Fruit fly (Drosophila melanogaster) whole organism, embryonic: ENCODE data around the gene CG42823.

Experiments used
- Atf-2 ChIP-seq: fragments of 200-800 bp; sonication (Bioruptor generic); optimal IDR thresholded peaks from 2 replicates; lab custom pipeline; 2016; ENCODE audit warnings: missing biosample characterization, missing genetic modification characterization
- Atf3 ChIP-seq: fragments of 200-800 bp; sonication (Bioruptor generic); optimal IDR thresholded peaks from 3 replicates; lab custom pipeline; 2016; ENCODE audit warnings: missing biosample characterization, missing genetic modification characterization
- CG1024 ChIP-seq: fragments of 200-800 bp; sonication (Bioruptor generic); IDR thresholded peaks from 2 replicates; pipeline ENCODE4 v1.3.6; 2022; ENCODE audit warnings: missing biosample characterization, missing genetic modification characterization
- CG10543 ChIP-seq: fragments of 200-800 bp; sonication (Bioruptor generic); optimal IDR thresholded peaks from 3 replicates; lab custom pipeline; 2017; ENCODE audit warnings: missing biosample characterization, mild to moderate bottlenecking, missing genetic modification characterization, moderate library complexity
- CG12155 ChIP-seq: fragments of 200-800 bp; sonication (Bioruptor generic); optimal IDR thresholded peaks from 3 replicates; lab custom pipeline; 2016; ENCODE audit warnings: missing biosample characterization, missing genetic modification characterization
- CG14667 ChIP-seq: fragments of 200-800 bp; sonication (Bioruptor generic); IDR thresholded peaks from 2 replicates; pipeline ENCODE4 v1.3.6; 2022; ENCODE audit warnings: missing biosample characterization, missing genetic modification characterization
- CG33557 ChIP-seq: fragments of 200-800 bp; sonication (Bioruptor generic); optimal IDR thresholded peaks from 2 replicates; lab custom pipeline; 2019; ENCODE audit warnings: missing biosample characterization, mild to moderate bottlenecking, missing genetic modification characterization, moderate library complexity
- CG4730 ChIP-seq: fragments of 200-800 bp; sonication (Bioruptor generic); IDR thresholded peaks from 2 replicates; pipeline ENCODE4 v1.3.6; 2022; ENCODE audit warnings: missing biosample characterization, missing genetic modification characterization
- CG5245 ChIP-seq: fragments of 200-800 bp; sonication (Bioruptor generic); optimal IDR thresholded peaks from 3 replicates; lab custom pipeline; 2016; ENCODE audit warnings: missing biosample characterization, missing genetic modification characterization
- CG6791 ChIP-seq: fragments of 200-800 bp; sonication (Bioruptor generic); IDR thresholded peaks from 3 replicates; pipeline ENCODE4 v1.3.6; 2022; ENCODE audit warnings: missing biosample characterization, missing genetic modification characterization; ENCODE audit not compliant: partially characterized antibody
- CTCF ChIP-seq: fragments of 200-800 bp; sonication (Bioruptor generic); optimal IDR thresholded peaks from 2 replicates; lab custom pipeline; 2017; ENCODE audit warnings: missing biosample characterization, mild to moderate bottlenecking, missing genetic modification characterization, moderate library complexity
- Camta ChIP-seq: fragments of 200-800 bp; sonication (Bioruptor generic); optimal IDR thresholded peaks from 2 replicates; lab custom pipeline; 2016; ENCODE audit warnings: missing biosample characterization, missing genetic modification characterization
- Dad ChIP-seq: fragments of 200-800 bp; sonication (Bioruptor generic); optimal IDR thresholded peaks from 3 replicates; lab custom pipeline; 2016; ENCODE audit warnings: missing biosample characterization, missing genetic modification characterization
- Dbx ChIP-seq: fragments of 200-800 bp; sonication (Bioruptor generic); IDR thresholded peaks from 3 replicates; pipeline ENCODE4 v1.3.6; 2022; ENCODE audit warnings: missing biosample characterization, missing genetic modification characterization
- Dek ChIP-seq: fragments of 200-800 bp; sonication (Bioruptor generic); optimal IDR thresholded peaks from 3 replicates; lab custom pipeline; 2019; ENCODE audit warnings: missing biosample characterization, mild to moderate bottlenecking, missing genetic modification characterization, moderate library complexity
- Ets65A ChIP-seq: fragments of 200-800 bp; sonication (Bioruptor generic); peaks from one replicate; lab custom pipeline; 2016; ENCODE audit warnings: missing biosample characterization, missing genetic modification characterization
- HLH3B ChIP-seq: fragments of 200-800 bp; sonication (Bioruptor generic); IDR thresholded peaks from 2 replicates; pipeline ENCODE4 v1.3.6; 2022; ENCODE audit warnings: missing biosample characterization, missing genetic modification characterization
- Hand ChIP-seq: fragments of 200-800 bp; sonication (Bioruptor generic); optimal IDR thresholded peaks from 2 replicates; lab custom pipeline; 2017; ENCODE audit warnings: mild to moderate bottlenecking, missing biosample characterization, missing genetic modification reagents, missing genetic modification characterization
- HmgZ ChIP-seq: fragments of 200-800 bp; sonication (Bioruptor generic); optimal IDR thresholded peaks from 2 replicates; lab custom pipeline; 2018; ENCODE audit warnings: missing biosample characterization, mild to moderate bottlenecking, missing genetic modification characterization
- MBD-R2 ChIP-seq: fragments of 200-800 bp; sonication (Bioruptor generic); IDR thresholded peaks from 2 replicates; pipeline ENCODE4 v1.3.6; 2022; ENCODE audit warnings: missing biosample characterization, missing genetic modification characterization
- Max ChIP-seq: fragments of 200-800 bp; sonication (Bioruptor generic); optimal IDR thresholded peaks from 2 replicates; lab custom pipeline; 2016; ENCODE audit warnings: missing biosample characterization, mild to moderate bottlenecking, missing genetic modification characterization
- NC2α ChIP-seq: fragments of 200-800 bp; sonication (Bioruptor generic); optimal IDR thresholded peaks from 2 replicates; lab custom pipeline; 2016; ENCODE audit warnings: missing biosample characterization, missing genetic modification characterization
- Optix ChIP-seq: fragments of 200-800 bp; sonication (Bioruptor generic); IDR thresholded peaks from 3 replicates; pipeline ENCODE4 v1.3.6; 2022; ENCODE audit warnings: missing biosample characterization, missing genetic modification characterization
- Ptx1 ChIP-seq: fragments of 200-800 bp; sonication (Bioruptor generic); IDR thresholded peaks from 2 replicates; pipeline ENCODE4 v1.3.6; 2022; ENCODE audit warnings: missing biosample characterization, missing genetic modification characterization
- Sox102F ChIP-seq: fragments of 200-800 bp; sonication (Bioruptor generic); optimal IDR thresholded peaks from 2 replicates; lab custom pipeline; 2018; ENCODE audit warnings: missing biosample characterization, mild to moderate bottlenecking, missing genetic modification characterization, moderate library complexity
- Trl ChIP-seq, 3 experiments: fragments of >200 bp in 2 of 3; fragments of 200-800 bp in 1 of 3; sonication (Bioruptor generic) in 1 of 3; optimal IDR thresholded peaks; 2 replicates in 1 of 3; 3 replicates in 2 of 3; lab custom pipeline; 2016 to 2017; ENCODE audit warnings: missing biosample characterization in 1 of 3, missing genetic modification characterization in 1 of 3
- abd-A ChIP-seq: fragments of 200-800 bp; sonication (Bioruptor generic); optimal IDR thresholded peaks from 3 replicates; lab custom pipeline; 2019; ENCODE audit warnings: missing biosample characterization, mild to moderate bottlenecking, missing genetic modification characterization, moderate library complexity
- ara ChIP-seq: fragments of 200-800 bp; sonication (Bioruptor generic); IDR thresholded peaks from 2 replicates; pipeline ENCODE4 v1.3.6; 2022; ENCODE audit warnings: missing biosample characterization, missing genetic modification characterization
- ase ChIP-seq: fragments of 200-800 bp; sonication (Bioruptor generic); IDR thresholded peaks from 3 replicates; pipeline ENCODE4 v1.3.6; 2022; ENCODE audit warnings: missing biosample characterization, missing genetic modification characterization
- az2 ChIP-seq: fragments of 200-800 bp; sonication (Bioruptor generic); optimal IDR thresholded peaks from 3 replicates; lab custom pipeline; 2016; ENCODE audit warnings: missing biosample characterization, missing genetic modification characterization
- bbx ChIP-seq: fragments of 200-800 bp; sonication (Bioruptor generic); IDR thresholded peaks from 2 replicates; pipeline ENCODE4 v1.3.6; 2022; ENCODE audit warnings: missing biosample characterization, missing genetic modification characterization; ENCODE audit not compliant: partially characterized antibody
- ci ChIP-seq: fragments of 200-800 bp; sonication (Bioruptor generic); IDR thresholded peaks from 3 replicates; pipeline ENCODE4 v1.3.6; 2022; ENCODE audit warnings: missing biosample characterization, missing genetic modification characterization
- croc ChIP-seq: fragments of 200-800 bp; sonication (Bioruptor generic); conservative IDR thresholded peaks from 3 replicates; pipeline ENCODE4 v1.3.6; 2022; ENCODE audit warnings: missing biosample characterization, missing genetic modification characterization
- dmrt99B ChIP-seq: fragments of 200-800 bp; sonication (Bioruptor generic); optimal IDR thresholded peaks from 2 replicates; lab custom pipeline; 2018; ENCODE audit warnings: missing biosample characterization, mild to moderate bottlenecking, missing genetic modification characterization, moderate library complexity
- ewg ChIP-seq: fragments of 200-800 bp; sonication (Bioruptor generic); optimal IDR thresholded peaks from 3 replicates; lab custom pipeline; 2017; ENCODE audit warnings: mild to moderate bottlenecking, missing biosample characterization, missing genetic modification reagents, missing genetic modification characterization
- fd96Cb ChIP-seq: fragments of 200-800 bp; sonication (Bioruptor generic); optimal IDR thresholded peaks from 2 replicates; lab custom pipeline; 2018; ENCODE audit warnings: missing biosample characterization, mild to moderate bottlenecking, missing genetic modification characterization, moderate library complexity
- fru ChIP-seq: fragments of >200 bp; optimal IDR thresholded peaks from 2 replicates; lab custom pipeline; 2017
- gcm ChIP-seq: fragments of 200-800 bp; sonication (Bioruptor generic); optimal IDR thresholded peaks from 2 replicates; lab custom pipeline; 2019; ENCODE audit warnings: missing biosample characterization, mild to moderate bottlenecking, missing genetic modification characterization, moderate library complexity
- h ChIP-seq: fragments of >200 bp; optimal IDR thresholded peaks from 2 replicates; lab custom pipeline; 2017
- hb ChIP-seq: fragments of 200-800 bp; sonication (Bioruptor generic); IDR thresholded peaks from 3 replicates; pipeline ENCODE4 v1.3.6; 2022; ENCODE audit warnings: missing biosample characterization, missing genetic modification characterization; ENCODE audit not compliant: partially characterized antibody
- jumu ChIP-seq: fragments of 200-800 bp; sonication (Bioruptor generic); optimal IDR thresholded peaks from 3 replicates; lab custom pipeline; 2016; ENCODE audit warnings: missing biosample characterization, missing genetic modification characterization
- kay ChIP-seq: fragments of 200-800 bp; sonication (Bioruptor generic); optimal IDR thresholded peaks from 2 replicates; lab custom pipeline; 2016; ENCODE audit warnings: missing biosample characterization, missing genetic modification characterization
- lmd ChIP-seq: fragments of 200-800 bp; sonication (Bioruptor generic); IDR thresholded peaks from 2 replicates; pipeline ENCODE4 v1.3.6; 2022; ENCODE audit warnings: missing biosample characterization, missing genetic modification characterization
- nau ChIP-seq: fragments of 200-800 bp; sonication (Bioruptor generic); optimal IDR thresholded peaks from 3 replicates; lab custom pipeline; 2017; ENCODE audit warnings: missing biosample characterization, mild to moderate bottlenecking, missing genetic modification characterization, missing genetic modification reagents
- otp ChIP-seq: fragments of 200-800 bp; sonication (Bioruptor generic); IDR thresholded peaks from 3 replicates; pipeline ENCODE4, ENCODE4 v1.3.6; 2022; ENCODE audit warnings: missing biosample characterization, missing genetic modification characterization
- ranshi ChIP-seq: fragments of 200-800 bp; sonication (Bioruptor generic); IDR thresholded peaks from 2 replicates; pipeline ENCODE4 v1.3.6; 2022; ENCODE audit warnings: missing biosample characterization, missing genetic modification characterization
- schlank ChIP-seq: fragments of 200-800 bp; sonication (Bioruptor generic); optimal IDR thresholded peaks from 2 replicates; lab custom pipeline; 2018; ENCODE audit warnings: missing biosample characterization, mild to moderate bottlenecking, missing genetic modification characterization
- seq ChIP-seq: fragments of 200-800 bp; sonication (Bioruptor generic); IDR thresholded peaks from 2 replicates; pipeline ENCODE4 v1.3.6; 2022; ENCODE audit warnings: missing biosample characterization, missing genetic modification characterization
- shn ChIP-seq: fragments of 200-800 bp; sonication (Bioruptor generic); optimal IDR thresholded peaks from 3 replicates; lab custom pipeline; 2016; ENCODE audit warnings: missing biosample characterization, missing genetic modification characterization
- unpg ChIP-seq: fragments of 200-800 bp; sonication (Bioruptor generic); optimal IDR thresholded peaks from 3 replicates; lab custom pipeline; 2018; ENCODE audit warnings: missing biosample characterization, mild to moderate bottlenecking, missing genetic modification characterization, moderate library complexity
- vfl ChIP-seq: fragments of 200-800 bp; sonication (Bioruptor generic); optimal IDR thresholded peaks from 2 replicates; lab custom pipeline; 2016; ENCODE audit warnings: missing biosample characterization, missing genetic modification characterization
- zen ChIP-seq: fragments of 200-800 bp; sonication (Bioruptor generic); optimal IDR thresholded peaks from 3 replicates; lab custom pipeline; 2018; ENCODE audit warnings: missing biosample characterization, mild to moderate bottlenecking, missing genetic modification characterization, moderate library complexity

CG42823 gene

DNA sequence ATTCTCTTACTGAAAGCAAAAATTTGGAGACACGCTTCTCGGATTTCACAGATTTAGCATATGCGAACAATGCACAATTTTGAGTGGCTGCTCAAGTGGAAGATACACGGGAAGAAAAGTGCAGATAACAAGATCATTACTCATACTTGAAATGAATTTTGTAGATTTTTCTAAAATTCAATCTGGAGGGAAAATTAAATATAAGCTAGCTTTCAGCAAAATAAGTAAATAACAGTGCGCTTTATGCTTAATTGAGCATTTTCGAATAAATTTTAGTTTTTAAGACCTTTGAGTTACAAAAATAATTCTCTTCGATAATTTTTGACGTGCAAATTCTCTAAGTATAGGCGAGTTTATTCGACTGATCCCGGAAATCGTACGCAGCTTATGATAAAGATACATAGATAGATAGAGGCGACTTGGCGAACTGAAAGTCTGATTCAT lies 4.2 kb downstream of the CG42823 start (continued):
- peak; percentile 51 for TF ChIP-seq zen (tag; lab: Kevin White, UChicago)
- TF ChIP-seq NC2α: no peak
- TF ChIP-seq Atf3 (GFP tag; lab: Kevin White, UChicago): no peak
- no peak for TF ChIP-seq ase (GFP tag; lab: Robert Waterston, UW)
- TF ChIP-seq seq (GFP tag; lab: Robert Waterston, UW): no peak
- TF ChIP-seq fd96Cb (tag; lab: Kevin White, UChicago): peak; percentile 63
- peak; percentile 17 for TF ChIP-seq Max (GFP tag; lab: Kevin White, UChicago)
- TF ChIP-seq HmgZ (tag; lab: Kevin White, UChicago): no peak
- TF ChIP-seq HLH3B (GFP tag; lab: Robert Waterston, UW): no peak
- no peak for TF ChIP-seq hb (GFP tag; lab: Robert Waterston, UW)
- no peak for TF ChIP-seq CTCF (GFP tag; lab: Kevin White, UChicago)
- TF ChIP-seq Atf-2 (GFP tag; lab: Kevin White, UChicago): no peak
- TF ChIP-seq ara (GFP tag; lab: Robert Waterston, UW): peak; percentile 50; the same call in 1 of the 2 replicates
- TF ChIP-seq nau (GFP tag; lab: Kevin White, UChicago): peak; percentile 56
- TF ChIP-seq fru (lab: Kevin White, UChicago): no peak
- TF ChIP-seq CG14667: no peak
- TF ChIP-seq otp (GFP tag; lab: Robert Waterston, UW): no peak
- no peak for TF ChIP-seq CG12155 (GFP tag; lab: Kevin White, UChicago)
- TF ChIP-seq CG4730 (GFP tag; lab: Robert Waterston, UW): no peak
- TF ChIP-seq Dad: peak; percentile 1
- no peak for TF ChIP-seq az2 (GFP tag; lab: Kevin White, UChicago)
- TF ChIP-seq vfl (GFP tag; lab: Kevin White, UChicago): no peak
- peak; percentile 36 for TF ChIP-seq CG5245
- TF ChIP-seq Ptx1 (GFP tag; lab: Robert Waterston, UW): peak; percentile 43; the same call in 1 of the 2 replicates
- TF ChIP-seq ewg (GFP tag; lab: Kevin White, UChicago): no peak
- peak; percentile 2 for TF ChIP-seq jumu
- peak; percentile 92 for TF ChIP-seq Ets65A (GFP tag; lab: Kevin White, UChicago)
- TF ChIP-seq CG6791 (GFP tag; lab: Robert Waterston, UW): no peak
- TF ChIP-seq abd-A (tag; lab: Kevin White, UChicago): no peak
- no peak for TF ChIP-seq kay (GFP tag; lab: Kevin White, UChicago)
- TF ChIP-seq Sox102F (GFP tag; lab: Kevin White, UChicago): peak; percentile 3
- TF ChIP-seq Optix (GFP tag; lab: Robert Waterston, UW): no peak
- TF ChIP-seq Trl (optimal IDR thresholded peaks at IDR 0.05; lab: Kevin White, UChicago): no peak
- TF ChIP-seq Trl (GFP tag; optimal IDR thresholded peaks at IDR 0.05; lab: Kevin White, UChicago): peak; percentile 34
- peak; percentile 52 for TF ChIP-seq unpg (GFP tag; lab: Kevin White, UChicago)
- TF ChIP-seq bbx (GFP tag; lab: Robert Waterston, UW): no peak
- no peak for TF ChIP-seq schlank (tag; lab: Kevin White, UChicago)
- TF ChIP-seq dmrt99B: peak; percentile 78
- TF ChIP-seq Dek (tag; lab: Kevin White, UChicago): no peak
- no peak for TF ChIP-seq ci
- no peak for TF ChIP-seq CG33557
- 0 out of 2 replicates have a peak, but pooled peaks have one; percentile 35 for TF ChIP-seq lmd (GFP tag; lab: Robert Waterston, UW)
- TF ChIP-seq ranshi (GFP tag; lab: Robert Waterston, UW): 0 out of 2 replicates have a peak, but pooled peaks have one; percentile 16
- no peak for TF ChIP-seq Camta (GFP tag; lab: Kevin White, UChicago)
- TF ChIP-seq h (lab: Kevin White, UChicago): no peak
- peak; percentile 8 for TF ChIP-seq gcm (GFP tag; lab: Kevin White, UChicago)
- no peak for TF ChIP-seq shn (GFP tag; lab: Kevin White, UChicago)
- TF ChIP-seq croc (GFP tag; lab: Robert Waterston, UW): 0 out of 3 replicates have a peak, but pooled peaks have one; percentile 24
- no peak for TF ChIP-seq MBD-R2 (GFP tag; lab: Robert Waterston, UW)
- 0 out of 2 replicates have a peak, but pooled peaks have one; percentile 17 for TF ChIP-seq CG1024 (GFP tag; lab: Robert Waterston, UW)
- TF ChIP-seq CG10543: no peak
- TF ChIP-seq Dbx (GFP tag; lab: Robert Waterston, UW): 0 out of 3 replicates have a peak, but pooled peaks have one; percentile 28
- TF ChIP-seq Hand: no peak
